Fruit fly (Drosophila melanogaster): Measurements from ENCODE around the gene CG18814.

DNA sequence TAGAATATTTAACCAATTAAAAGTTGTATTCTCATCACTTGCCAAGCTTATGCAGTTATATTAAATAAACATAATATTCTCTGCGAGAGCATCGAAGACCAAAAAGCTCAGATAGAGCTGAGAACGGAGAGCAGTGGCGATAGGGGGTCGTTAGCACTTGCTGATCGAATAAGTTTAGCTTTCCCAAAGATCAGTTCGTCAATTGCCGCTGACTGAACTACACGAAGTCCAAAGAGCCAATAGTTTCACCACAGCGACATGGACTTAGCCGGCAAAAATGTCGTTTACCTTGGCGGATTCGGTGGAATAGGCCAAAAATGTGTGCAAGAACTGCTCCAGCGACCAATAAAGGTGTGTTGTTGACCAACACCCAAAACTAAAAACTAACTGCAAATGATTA is 1.4 kb upstream of the CG18814 start, which contains the start of gene CG4842:
- TF ChIP-seq jing (GFP tag; optimal IDR thresholded peaks at IDR 0.05): no peak
- TF ChIP-seq Ptx1 (GFP tag; IDR thresholded peaks at IDR 0.05): no peak
- TF ChIP-seq CG9437 (GFP tag; optimal IDR thresholded peaks at IDR 0.05): no peak
- no peak for TF ChIP-seq CG31224 (GFP tag; IDR thresholded peaks at IDR 0.05)

Measured in whole organism, embryonic.